Worm (Caenorhabditis elegans) whole organism, L4 larva: ENCODE measurements around the gene F08D12.4.

Experiments
- ama-1 ChIP-seq: fragments of 150-350 bp; optimal IDR thresholded peaks from 2 replicates; lab custom pipeline; 2014; ENCODE audit warnings: inconsistent platforms, mixed read lengths
- mdl-1 ChIP-seq, 2 experiments: fragments of 150-350 bp in 1 of 2; sonication (generic microtip) in 1 of 2; optimal IDR thresholded peaks; 2 replicates each; lab custom pipeline; 2014 to 2017; ENCODE audit warnings: missing biosample characterization in 2 of 2, missing genetic modification characterization in 2 of 2
- nhr-237 ChIP-seq: sonication (generic microtip); optimal IDR thresholded peaks from 2 replicates; lab custom pipeline; 2017; ENCODE audit warnings: missing biosample characterization, missing genetic modification characterization
- nhr-76 ChIP-seq: fragments of 150-350 bp; optimal IDR thresholded peaks from 2 replicates; lab custom pipeline; 2014; ENCODE audit warnings: missing biosample characterization, missing genetic modification characterization
- snpc-4 ChIP-seq: fragments of 150-350 bp; optimal IDR thresholded peaks from 2 replicates; lab custom pipeline; 2014; ENCODE audit warnings: missing biosample characterization, missing genetic modification characterization

ce11 chrII:2780804-2781203 lies 2.9 kb downstream of the F08D12.4 start:
- no peak for TF ChIP-seq nhr-237
- TF ChIP-seq ama-1 (lab: Kevin White, UChicago): no peak
- TF ChIP-seq nhr-76 (tag; lab: Kevin White, UChicago): no peak
- TF ChIP-seq snpc-4 (tag; lab: Kevin White, UChicago): no peak
- TF ChIP-seq mdl-1 (tag; optimal IDR thresholded peaks at IDR 0.05; lab: Kevin White, UChicago): no peak
